Worm (Caenorhabditis elegans) whole organism, early embryonic: ENCODE results near the gene uggt-1.

Source experiments
- B0310.2 ChIP-seq: sonication (generic microtip); optimal IDR thresholded peaks from 2 replicates; lab custom pipeline; 2016; ENCODE audit warnings: mild to moderate bottlenecking, missing genetic modification characterization, missing compliant biosample characterization
- F13C5.2 ChIP-seq: sonication (generic microtip); optimal IDR thresholded peaks from 2 replicates; lab custom pipeline; 2017; ENCODE audit warnings: mild to moderate bottlenecking, missing genetic modification characterization, inconsistent platforms, missing compliant biosample characterization
- aly-1 ChIP-seq: sonication (generic microtip); optimal IDR thresholded peaks from 2 replicates; lab custom pipeline; 2016; ENCODE audit warnings: missing genetic modification characterization, missing compliant biosample characterization
- ama-1 ChIP-seq: fragments of 150-350 bp; optimal IDR thresholded peaks from 2 replicates; lab custom pipeline; 2014
- flt-1 ChIP-seq: fragments of 200-800 bp; sonication (Bioruptor generic); IDR thresholded peaks from 2 replicates; pipeline ENCODE4 v1.3.6; 2022; ENCODE audit warnings: missing genetic modification characterization, missing compliant biosample characterization
- hmbx-1 ChIP-seq: sonication (generic microtip); optimal IDR thresholded peaks from 2 replicates; lab custom pipeline; 2016; ENCODE audit warnings: mild to moderate bottlenecking, missing genetic modification characterization, missing compliant biosample characterization
- hmg-4 ChIP-seq: fragments of 200-800 bp; sonication (Bioruptor generic); optimal IDR thresholded peaks from 2 replicates; lab custom pipeline; 2018; ENCODE audit warnings: mild to moderate bottlenecking, missing genetic modification characterization, missing compliant biosample characterization
- hnd-1 ChIP-seq: sonication (generic microtip); optimal IDR thresholded peaks from 2 replicates; lab custom pipeline; 2016; ENCODE audit warnings: missing genetic modification characterization, missing compliant biosample characterization
- pes-1 ChIP-seq: fragments of 200-800 bp; sonication (Bioruptor generic); IDR thresholded peaks from 2 replicates; pipeline ENCODE4 v1.3.6; 2022; ENCODE audit warnings: missing genetic modification reagents, missing genetic modification characterization, missing compliant biosample characterization
- tbx-11 ChIP-seq: fragments of 200-800 bp; sonication (Bioruptor generic); IDR thresholded peaks from 2 replicates; pipeline ENCODE4 v1.3.6; 2022; ENCODE audit warnings: missing genetic modification characterization, missing compliant biosample characterization
- tbx-37 ChIP-seq: fragments of 200-800 bp; sonication (Bioruptor generic); conservative IDR thresholded peaks from 2 replicates; pipeline ENCODE4 v1.3.6; 2022; ENCODE audit warnings: missing genetic modification reagents, missing genetic modification characterization, missing compliant biosample characterization
- tra-4 ChIP-seq: sonication (generic microtip); optimal IDR thresholded peaks from 2 replicates; lab custom pipeline; 2017; ENCODE audit warnings: missing genetic modification characterization, missing compliant biosample characterization

- TF ChIP-seq F13C5.2: no peak
- TF ChIP-seq tra-4 (tag; lab: Kevin White, UChicago): no peak
- no peak for TF ChIP-seq flt-1
- TF ChIP-seq ama-1 (lab: Kevin White, UChicago): no peak
- no peak for TF ChIP-seq hmg-4 (GFP tag; lab: Kevin White, UChicago)
- TF ChIP-seq aly-1 (tag; lab: Kevin White, UChicago): no peak
- TF ChIP-seq tbx-11: no peak
- no peak for TF ChIP-seq pes-1 (GFP tag; lab: Robert Waterston, UW)
- no peak for TF ChIP-seq tbx-37 (GFP tag; lab: Robert Waterston, UW)
- TF ChIP-seq hnd-1 (tag; lab: Kevin White, UChicago): no peak
- TF ChIP-seq B0310.2 (tag; lab: Kevin White, UChicago): no peak
- no peak for TF ChIP-seq hmbx-1 (tag; lab: Kevin White, UChicago)
These were observed 37.1 kb downstream of the uggt-1 start, which contains the start of gene sox-2 for ce11 chrX:7463637-7464036.
